Worm (Caenorhabditis elegans) whole organism, L4/young adult: ENCODE data around the gene vgln-1.

ENCODE experiments used
- W03F9.2 ChIP-seq: fragments of 150-350 bp; optimal IDR thresholded peaks from 2 replicates; lab custom pipeline; 2014; ENCODE audit warnings: missing biosample characterization, missing genetic modification characterization
- dao-5 ChIP-seq: sonication (generic microtip); optimal IDR thresholded peaks from 2 replicates; lab custom pipeline; 2016; ENCODE audit warnings: missing genotype, missing genetic modification characterization, moderate library complexity, missing compliant biosample characterization

- TF ChIP-seq W03F9.2 (tag; lab: Kevin White, UChicago) (no peak), dao-5 (no peak)
Measured at ce11 chrII:9891823-9892222, 942 bp upstream of the vgln-1 start.
